Worm (Caenorhabditis elegans) whole organism, L3 larva: Measurements from ENCODE around the gene C08E3.15.
"Not testable (repeated sequence)": the region's sequence is repeated elsewhere in the genome, so short reads cannot be mapped to it uniquely, and the experiment has no call there.

Experiments
- ZK546.5 ChIP-seq: sonication (generic microtip); optimal IDR thresholded peaks from 2 replicates; lab custom pipeline; 2017; ENCODE audit warnings: missing biosample characterization, missing genetic modification characterization
- ama-1 ChIP-seq: fragments of 150-350 bp; optimal IDR thresholded peaks from 2 replicates; lab custom pipeline; 2018
- fkh-10 ChIP-seq: sonication (generic microtip); optimal IDR thresholded peaks from 2 replicates; lab custom pipeline; 2017; ENCODE audit warnings: missing biosample characterization, missing genetic modification reagents, missing genetic modification characterization
- lin-15B ChIP-seq: fragments of 150-350 bp; optimal IDR thresholded peaks from 2 replicates; lab custom pipeline; 2014; ENCODE audit warnings: missing biosample characterization, missing genetic modification characterization
- nhr-11 ChIP-seq: fragments of 150-350 bp; optimal IDR thresholded peaks from 2 replicates; lab custom pipeline; 2014; ENCODE audit warnings: missing biosample characterization, missing genetic modification characterization
- nhr-12 ChIP-seq: fragments of 150-350 bp; optimal IDR thresholded peaks from 2 replicates; lab custom pipeline; 2014; ENCODE audit warnings: missing biosample characterization, missing genetic modification characterization
- nhr-237 ChIP-seq: fragments of 150-350 bp; optimal IDR thresholded peaks from 2 replicates; lab custom pipeline; 2014; ENCODE audit warnings: missing biosample characterization, missing genetic modification characterization
- sea-2 ChIP-seq: fragments of 150-350 bp; sonication (generic microtip); optimal IDR thresholded peaks from 4 replicates; lab custom pipeline; 2014; ENCODE audit warnings: missing biosample characterization, missing genetic modification reagents, missing genetic modification characterization
- skn-1 ChIP-seq: fragments of 150-350 bp; optimal IDR thresholded peaks from 2 replicates; lab custom pipeline; 2014; ENCODE audit warnings: missing biosample characterization, missing genetic modification characterization
- unc-39 ChIP-seq: sonication (generic microtip); optimal IDR thresholded peaks from 4 replicates; lab custom pipeline; 2017; ENCODE audit warnings: missing biosample characterization, missing genetic modification characterization
- zag-1 ChIP-seq: fragments of 150-350 bp; optimal IDR thresholded peaks from 2 replicates; lab custom pipeline; 2014; ENCODE audit warnings: missing biosample characterization, missing genetic modification characterization
- ztf-11 ChIP-seq: fragments of 150-350 bp; optimal IDR thresholded peaks from 2 replicates; lab custom pipeline; 2014; ENCODE audit warnings: missing biosample characterization, missing genetic modification characterization
- ztf-4 ChIP-seq: fragments of 150-350 bp; optimal IDR thresholded peaks from 2 replicates; lab custom pipeline; 2014; ENCODE audit warnings: missing biosample characterization, missing genetic modification characterization

DNA sequence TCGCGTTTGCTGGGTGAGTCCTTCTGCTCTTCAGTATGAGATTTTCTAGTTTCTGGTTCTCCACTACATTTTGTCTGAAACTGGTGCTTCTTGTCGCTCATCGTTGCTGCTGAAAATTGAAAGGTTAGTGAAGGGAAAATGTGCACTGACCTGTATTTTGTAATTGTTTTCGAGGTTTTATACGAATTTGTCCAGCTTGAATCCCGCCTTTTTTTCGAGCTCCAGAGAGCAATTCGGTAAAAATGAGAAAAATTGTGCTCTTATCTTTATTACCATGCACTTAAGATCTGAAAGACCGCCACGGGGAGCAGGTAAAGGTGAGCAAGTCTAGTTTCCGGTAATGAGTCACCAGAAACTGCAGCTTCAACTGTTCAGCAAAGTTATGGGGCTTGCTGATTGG lies at the start of gene C08E3.15:
- TF ChIP-seq nhr-11 (tag; lab: Kevin White, UChicago); skn-1 (tag; lab: Kevin White, UChicago); lin-15B (tag; lab: Kevin White, UChicago); fkh-10; ama-1 (lab: Kevin White, UChicago); zag-1; nhr-12 (tag; lab: Kevin White, UChicago); ztf-4 (tag; lab: Kevin White, UChicago); nhr-237 (tag; lab: Kevin White, UChicago); ztf-11 (tag; lab: Kevin White, UChicago); ZK546.5 (tag; lab: Kevin White, UChicago); sea-2 (GFP tag; lab: Kevin White, UChicago); unc-39 (tag; lab: Kevin White, UChicago): not testable (repeated sequence)
